Fruit fly (Drosophila melanogaster) whole organism, adult: ENCODE data around the gene CG5388.

ENCODE experiments used
- CG11617 ChIP-seq: fragments of 200-800 bp; sonication (Bioruptor generic); optimal IDR thresholded peaks from 2 replicates; lab custom pipeline; 2017; ENCODE audit warnings: mild to moderate bottlenecking, missing biosample characterization, missing genetic modification reagents, missing genetic modification characterization
- CG12768 ChIP-seq: fragments of 200-800 bp; sonication (Bioruptor generic); optimal IDR thresholded peaks from 2 replicates; lab custom pipeline; 2017; ENCODE audit warnings: missing biosample characterization, missing genetic modification characterization, mild to moderate bottlenecking, moderate library complexity, missing genetic modification reagents
- CG14711 ChIP-seq: fragments of 200-800 bp; sonication (Bioruptor generic); optimal IDR thresholded peaks from 2 replicates; lab custom pipeline; 2018; ENCODE audit warnings: missing biosample characterization, mild to moderate bottlenecking, missing genetic modification characterization, moderate library complexity
- CG1620 ChIP-seq: fragments of 200-800 bp; sonication (Bioruptor generic); optimal IDR thresholded peaks from 2 replicates; lab custom pipeline; 2016; ENCODE audit warnings: missing biosample characterization, missing genetic modification characterization
- CG33017 ChIP-seq: fragments of 200-800 bp; sonication (Bioruptor generic); optimal IDR thresholded peaks from 2 replicates; lab custom pipeline; 2018; ENCODE audit warnings: missing biosample characterization, mild to moderate bottlenecking, missing genetic modification characterization, moderate library complexity
- CG5204 ChIP-seq: fragments of 200-800 bp; sonication (Bioruptor generic); optimal IDR thresholded peaks from 2 replicates; lab custom pipeline; 2016; ENCODE audit warnings: missing biosample characterization, missing genetic modification characterization
- CG7045 ChIP-seq: fragments of 200-800 bp; sonication (Bioruptor generic); optimal IDR thresholded peaks from 2 replicates; lab custom pipeline; 2017; ENCODE audit warnings: missing biosample characterization, mild to moderate bottlenecking, missing genetic modification characterization
- CG7101 ChIP-seq: fragments of 200-800 bp; sonication (Bioruptor generic); optimal IDR thresholded peaks from 2 replicates; lab custom pipeline; 2018; ENCODE audit warnings: missing biosample characterization, mild to moderate bottlenecking, missing genetic modification characterization, moderate library complexity
- Clk ChIP-seq: fragments of 200-800 bp; sonication (Bioruptor generic); optimal IDR thresholded peaks from 2 replicates; lab custom pipeline; 2017; ENCODE audit warnings: missing biosample characterization, missing genetic modification characterization
- Crg-1 ChIP-seq: fragments of 200-800 bp; sonication (Bioruptor generic); optimal IDR thresholded peaks from 2 replicates; lab custom pipeline; 2016; ENCODE audit warnings: missing biosample characterization, missing genetic modification characterization
- Hr96 ChIP-seq: fragments of 200-800 bp; sonication (Bioruptor generic); optimal IDR thresholded peaks from 2 replicates; lab custom pipeline; 2016; ENCODE audit warnings: missing biosample characterization, missing genetic modification characterization
- Mnt ChIP-seq: fragments of 200-800 bp; sonication (Bioruptor generic); optimal IDR thresholded peaks from 2 replicates; lab custom pipeline; 2016; ENCODE audit warnings: missing biosample characterization, mild to moderate bottlenecking, missing genetic modification characterization
- bab1 ChIP-seq: fragments of 200-800 bp; sonication (Bioruptor generic); optimal IDR thresholded peaks from 3 replicates; lab custom pipeline; 2019; ENCODE audit warnings: missing biosample characterization, mild to moderate bottlenecking, missing genetic modification characterization, moderate library complexity
- cic ChIP-seq: fragments of 200-800 bp; sonication (Bioruptor generic); optimal IDR thresholded peaks from 2 replicates; lab custom pipeline; 2017; ENCODE audit warnings: missing biosample characterization, mild to moderate bottlenecking, missing genetic modification characterization, moderate library complexity
- cnc ChIP-seq, 2 experiments: fragments of >200 bp; optimal IDR thresholded peaks; 2 replicates each; lab custom pipeline; 2017
- kay ChIP-seq: fragments of 200-800 bp; sonication (Bioruptor generic); peaks from one replicate; lab custom pipeline; 2016; ENCODE audit warnings: missing biosample characterization, missing genetic modification characterization, borderline replicate concordance
- ovo ChIP-seq: fragments of 200-800 bp; sonication (Bioruptor generic); optimal IDR thresholded peaks from 2 replicates; lab custom pipeline; 2016; ENCODE audit warnings: missing biosample characterization, missing genetic modification characterization
- pad ChIP-seq: fragments of 200-800 bp; sonication (Bioruptor generic); optimal IDR thresholded peaks from 3 replicates; lab custom pipeline; 2017; ENCODE audit warnings: missing biosample characterization, missing genetic modification characterization, mild to moderate bottlenecking, moderate library complexity, missing genetic modification reagents
- tj ChIP-seq: fragments of 200-800 bp; sonication (Bioruptor generic); optimal IDR thresholded peaks from 3 replicates; lab custom pipeline; 2017; ENCODE audit warnings: missing biosample characterization, mild to moderate bottlenecking, missing genetic modification characterization, moderate library complexity
- toe ChIP-seq: fragments of 200-800 bp; sonication (Bioruptor generic); optimal IDR thresholded peaks from 2 replicates; lab custom pipeline; 2016; ENCODE audit warnings: missing biosample characterization, missing genetic modification characterization

CG5388 gene

dm6 chr3R:22342708-22343107 is 2.6 kb upstream of the CG5388 start:
- TF ChIP-seq pad (GFP tag; lab: Kevin White, UChicago): no peak
- TF ChIP-seq CG7101 (tag; lab: Kevin White, UChicago): no peak
- TF ChIP-seq CG12768 (GFP tag; lab: Kevin White, UChicago): no peak
- no peak for TF ChIP-seq Crg-1 (GFP tag; lab: Kevin White, UChicago)
- TF ChIP-seq bab1 (GFP tag; lab: Kevin White, UChicago): no peak
- TF ChIP-seq cnc (optimal IDR thresholded peaks at IDR 0.05; lab: Kevin White, UChicago): no peak
- TF ChIP-seq CG11617 (GFP tag; lab: Kevin White, UChicago): no peak
- TF ChIP-seq Clk (GFP tag; lab: Kevin White, UChicago): no peak
- no peak for TF ChIP-seq CG14711 (tag; lab: Kevin White, UChicago)
- no peak for TF ChIP-seq CG5204 (GFP tag; lab: Kevin White, UChicago)
- TF ChIP-seq CG7045 (GFP tag; lab: Kevin White, UChicago): no peak
- no peak for TF ChIP-seq Mnt
- no peak for TF ChIP-seq kay (GFP tag; lab: Kevin White, UChicago)
- no peak for TF ChIP-seq ovo
- TF ChIP-seq CG1620 (GFP tag; lab: Kevin White, UChicago): no peak
- no peak for TF ChIP-seq tj (GFP tag; lab: Kevin White, UChicago)
- TF ChIP-seq Hr96: no peak

- no peak for TF ChIP-seq tj (GFP tag; lab: Kevin White, UChicago)
- no peak for TF ChIP-seq Hr96
- TF ChIP-seq pad (GFP tag; lab: Kevin White, UChicago): no peak
- no peak for TF ChIP-seq kay (GFP tag; lab: Kevin White, UChicago)
- no peak for TF ChIP-seq CG7101 (tag; lab: Kevin White, UChicago)
These were observed 2.0 kb upstream of the CG5388 start, which contains the start of gene CG5386 for dm6 chr3R:22342151-22342550. TSS of gene CG5386 (minus strand) at chr3R:22342251.

dm6 chr3R:22341652-22342051 is 1.5 kb upstream of the CG5388 start:
- TF ChIP-seq bab1 (GFP tag; lab: Kevin White, UChicago) (no peak), Mnt (no peak), Hr96 (no peak), tj (GFP tag; lab: Kevin White, UChicago) (no peak), Crg-1 (GFP tag; lab: Kevin White, UChicago) (no peak), CG1620 (GFP tag; lab: Kevin White, UChicago) (no peak)

DNA sequence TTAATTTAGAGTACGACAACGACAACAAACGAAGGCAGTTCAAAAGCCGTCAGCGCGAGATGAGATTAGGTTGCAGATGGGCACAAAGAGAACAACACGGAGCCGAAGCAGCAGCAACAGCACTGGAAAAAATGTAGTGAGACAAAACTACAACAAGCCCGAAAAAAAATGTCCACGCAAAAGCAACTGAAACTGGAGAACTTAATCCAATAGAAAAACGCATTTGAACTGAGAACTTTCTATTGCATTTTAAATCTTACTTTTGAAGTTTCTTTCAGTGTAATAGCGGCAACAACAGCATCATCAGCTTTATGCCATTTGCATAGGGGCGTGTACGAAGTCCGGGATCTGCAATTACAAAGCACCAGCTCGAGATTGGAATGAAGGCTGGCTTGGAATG is 597 bp downstream of the CG5388 start:
- no peak for TF ChIP-seq Crg-1 (GFP tag; lab: Kevin White, UChicago)
- TF ChIP-seq CG12768 (GFP tag; lab: Kevin White, UChicago): no peak
- no peak for TF ChIP-seq kay (GFP tag; lab: Kevin White, UChicago)
- TF ChIP-seq cic (GFP tag; lab: Kevin White, UChicago): no peak

DNA sequence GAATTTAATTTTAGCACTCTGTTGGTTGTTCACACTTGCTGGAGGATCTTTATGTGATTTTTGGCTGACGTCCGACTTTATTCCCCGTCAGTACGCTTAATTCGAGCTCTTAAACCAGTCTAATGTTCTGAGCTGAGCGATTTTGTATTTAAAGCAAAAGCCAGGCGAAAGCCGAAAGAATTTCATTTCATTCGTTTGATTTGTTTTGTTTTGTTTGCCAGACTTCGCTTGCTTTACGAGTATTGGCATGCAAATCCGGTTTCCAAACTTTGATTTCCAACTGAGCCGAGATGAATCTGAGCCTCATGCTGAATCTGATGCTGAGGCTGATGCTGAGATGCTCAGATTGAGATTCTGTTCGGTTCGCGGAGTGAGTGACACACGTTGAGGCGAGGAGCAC is 6.1 kb downstream of the CG5388 start, which contains the start of gene CG5391:
Gene CG5391 (minus strand): TSS at position 101 of the 400 bp plus-strand sequence.
- no peak for TF ChIP-seq CG7101 (tag; lab: Kevin White, UChicago)
- TF ChIP-seq toe (GFP tag; lab: Kevin White, UChicago): no peak
- TF ChIP-seq Clk (GFP tag; lab: Kevin White, UChicago): no peak
- TF ChIP-seq Hr96: no peak
- TF ChIP-seq Crg-1 (GFP tag; lab: Kevin White, UChicago): no peak

DNA sequence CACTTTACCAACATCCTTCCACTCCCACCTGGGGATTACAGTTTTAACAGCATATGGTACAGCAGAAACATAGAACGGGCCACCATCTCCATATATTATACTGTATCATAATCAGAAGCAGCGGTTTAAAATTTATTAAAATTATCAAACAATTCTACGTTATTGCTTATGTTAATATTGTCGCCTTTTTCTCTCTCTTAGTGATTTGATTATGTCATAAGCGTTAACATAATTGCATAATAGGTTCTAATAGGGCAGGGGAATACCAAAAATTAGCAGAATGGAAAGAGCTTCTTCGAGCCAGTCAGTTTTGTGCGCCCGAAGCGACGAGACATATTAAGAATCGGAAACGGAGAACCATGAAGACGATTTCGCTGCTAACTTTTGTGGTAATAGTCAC is 8.4 kb downstream of the CG5388 start, which contains the start of gene CG13862:
Gene CG13862 (plus strand): TSS at position 301 of the 400 bp plus-strand sequence.
- TF ChIP-seq Hr96: no peak
- no peak for TF ChIP-seq cic (GFP tag; lab: Kevin White, UChicago)
- TF ChIP-seq CG11617 (GFP tag; lab: Kevin White, UChicago): no peak
- TF ChIP-seq CG1620 (GFP tag; lab: Kevin White, UChicago): no peak
- TF ChIP-seq Clk (GFP tag; lab: Kevin White, UChicago): no peak
- no peak for TF ChIP-seq ovo

DNA sequence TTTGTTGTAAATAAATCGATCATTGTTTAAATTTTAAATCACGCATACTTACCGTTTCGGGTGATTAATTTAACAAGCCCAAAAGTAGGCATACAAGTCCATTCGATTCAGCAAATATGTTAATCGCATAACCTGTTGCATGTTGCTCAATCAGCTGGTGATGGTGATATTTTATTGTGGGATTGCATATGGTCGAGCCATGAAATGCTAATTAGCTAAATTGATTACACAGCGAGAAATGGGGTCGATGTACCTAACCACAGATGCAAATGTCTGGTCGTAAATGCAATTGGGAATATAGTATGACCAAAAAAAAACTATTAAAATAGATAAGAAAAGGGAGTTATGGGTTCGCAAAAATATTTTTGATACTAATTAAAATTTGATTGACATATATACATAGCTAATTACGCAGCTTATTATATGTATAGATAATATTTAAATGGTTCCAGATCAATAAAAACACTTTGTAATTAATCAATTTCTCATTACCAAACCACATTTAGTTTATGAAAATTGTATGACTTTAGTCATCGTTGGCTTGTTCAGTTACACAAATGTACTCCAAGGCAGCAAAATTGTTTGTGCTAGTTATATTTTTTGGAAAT is 9.5 kb downstream of the CG5388 start, which contains the start of gene CG33721:
Gene CG33721 (plus strand): TSS at position 558 of the 608 bp plus-strand sequence.
- no peak for TF ChIP-seq ovo
- TF ChIP-seq Hr96: no peak
- no peak for TF ChIP-seq CG7101 (tag; lab: Kevin White, UChicago)

- TF ChIP-seq CG14711 (tag; lab: Kevin White, UChicago) (no peak), CG7101 (tag; lab: Kevin White, UChicago) (no peak), pad (GFP tag; lab: Kevin White, UChicago) (no peak), CG11617 (GFP tag; lab: Kevin White, UChicago) (no peak), toe (GFP tag; lab: Kevin White, UChicago) (no peak), ovo (no peak), Hr96 (no peak), CG7045 (GFP tag; lab: Kevin White, UChicago) (no peak), CG1620 (GFP tag; lab: Kevin White, UChicago) (no peak), cnc (optimal IDR thresholded peaks at IDR 0.05; lab: Kevin White, UChicago) (no peak), CG33017 (tag; lab: Kevin White, UChicago) (no peak), Mnt (no peak), Clk (GFP tag; lab: Kevin White, UChicago) (no peak)
These were observed 11.3 kb downstream of the CG5388 start, which contains the start of gene CG7080 for dm6 chr3R:22328665-22329350. TSS of gene CG7080 (plus strand) at chr3R:22329300.
